Worm (Caenorhabditis elegans) whole organism, L4 larva: ENCODE results near the gene rps-25.

Experiments
- F37D6.2 ChIP-seq: sonication (generic microtip); optimal IDR thresholded peaks from 2 replicates; lab custom pipeline; 2016; ENCODE audit warnings: mild to moderate bottlenecking, missing genetic modification characterization, missing compliant biosample characterization
- Y105C5A.15 ChIP-seq: fragments of 200-800 bp; sonication (Bioruptor generic); IDR thresholded peaks from 2 replicates; pipeline ENCODE4 v1.3.6; 2022; ENCODE audit warnings: missing genetic modification characterization, missing compliant biosample characterization
- ZK546.5 ChIP-seq, 2 experiments: sonication (generic microtip); optimal IDR thresholded peaks; 2 replicates each; lab custom pipeline; 2017; ENCODE audit warnings: missing biosample characterization in 2 of 2, missing genetic modification characterization in 2 of 2
- aha-1 ChIP-seq: fragments of 150-350 bp; peaks from one replicate; lab custom pipeline; 2014; ENCODE audit warnings: missing biosample characterization, missing genetic modification characterization
- ceh-20 ChIP-seq: fragments of 200-800 bp; sonication (Bioruptor generic); IDR thresholded peaks from 2 replicates; pipeline ENCODE4 v1.3.6; 2022; ENCODE audit warnings: missing genetic modification reagents, missing genetic modification characterization, missing compliant biosample characterization
- ceh-28 ChIP-seq: fragments of 150-350 bp; optimal IDR thresholded peaks from 2 replicates; lab custom pipeline; 2014; ENCODE audit warnings: missing biosample characterization, missing genetic modification reagents, missing genetic modification characterization
- ceh-32 ChIP-seq: sonication (generic microtip); optimal IDR thresholded peaks from 2 replicates; lab custom pipeline; 2016; ENCODE audit warnings: mild to moderate bottlenecking, missing genetic modification characterization, missing compliant biosample characterization; ENCODE audit not compliant: poor library complexity
- ces-1 ChIP-seq: fragments of 150-350 bp; sonication (generic microtip); optimal IDR thresholded peaks from 4 replicates; lab custom pipeline; 2014; ENCODE audit warnings: missing biosample characterization, missing genetic modification reagents, missing genetic modification characterization
- ctbp-1 ChIP-seq: fragments of 200-800 bp; sonication (Bioruptor generic); IDR thresholded peaks from 2 replicates; pipeline ENCODE4 v1.3.6; 2022; ENCODE audit warnings: missing genetic modification reagents, missing genetic modification characterization, missing compliant biosample characterization
- daf-19 ChIP-seq: fragments of 200-800 bp; sonication (Bioruptor generic); conservative IDR thresholded peaks from 2 replicates; pipeline ENCODE4 v1.3.6; 2022; ENCODE audit warnings: missing genetic modification characterization, missing compliant biosample characterization
- dmd-8 ChIP-seq: fragments of 200-800 bp; sonication (Bioruptor generic); IDR thresholded peaks from 2 replicates; pipeline ENCODE4 v1.3.6; 2022; ENCODE audit warnings: missing genetic modification characterization, missing compliant biosample characterization
- dmd-9 ChIP-seq: fragments of 200-800 bp; sonication (Bioruptor generic); IDR thresholded peaks from 2 replicates; pipeline ENCODE4 v1.3.6; 2022; ENCODE audit warnings: missing genetic modification reagents, missing genetic modification characterization, missing compliant biosample characterization
- egl-43 ChIP-seq: fragments of 200-800 bp; sonication (Bioruptor generic); IDR thresholded peaks from 2 replicates; pipeline ENCODE4 v1.3.6; 2022; ENCODE audit warnings: missing genetic modification reagents, missing genetic modification characterization, missing compliant biosample characterization
- fkh-10 ChIP-seq: fragments of 150-350 bp; optimal IDR thresholded peaks from 2 replicates; lab custom pipeline; 2014; ENCODE audit warnings: missing biosample characterization, missing genetic modification reagents, missing genetic modification characterization
- fos-1 ChIP-seq: fragments of 150-350 bp; optimal IDR thresholded peaks from 2 replicates; lab custom pipeline; 2014; ENCODE audit warnings: missing biosample characterization, missing genetic modification characterization
- gei-8 ChIP-seq: fragments of 200-800 bp; sonication (Bioruptor generic); optimal IDR thresholded peaks from 2 replicates; lab custom pipeline; 2018; ENCODE audit warnings: mild to moderate bottlenecking, missing genetic modification characterization, missing compliant biosample characterization
- jun-1 ChIP-seq: fragments of 150-350 bp; optimal IDR thresholded peaks from 2 replicates; lab custom pipeline; 2014; ENCODE audit warnings: missing biosample characterization, missing genetic modification reagents, missing genetic modification characterization
- madf-5 ChIP-seq, 2 experiments: fragments of 200-800 bp; sonication (Bioruptor generic); IDR thresholded peaks; 2 replicates each; pipeline ENCODE4 v1.3.6; 2022; ENCODE audit warnings: missing compliant biosample characterization in 2 of 2, missing genetic modification characterization in 2 of 2
- mdl-1 ChIP-seq, 2 experiments: fragments of 150-350 bp in 1 of 2; sonication (generic microtip) in 1 of 2; optimal IDR thresholded peaks; 2 replicates each; lab custom pipeline; 2014 to 2017; ENCODE audit warnings: missing biosample characterization in 2 of 2, missing genetic modification characterization in 2 of 2
- mxl-3 ChIP-seq: fragments of 200-800 bp; sonication (Bioruptor generic); optimal IDR thresholded peaks from 2 replicates; lab custom pipeline; 2018; ENCODE audit warnings: mild to moderate bottlenecking, missing genetic modification characterization, missing compliant biosample characterization
- nhr-11 ChIP-seq: fragments of 150-350 bp; optimal IDR thresholded peaks from 2 replicates; lab custom pipeline; 2014; ENCODE audit warnings: missing biosample characterization, missing genetic modification characterization
- nhr-28 ChIP-seq: fragments of 150-350 bp; optimal IDR thresholded peaks from 2 replicates; lab custom pipeline; 2014; ENCODE audit warnings: missing biosample characterization, missing genetic modification characterization
- nhr-41 ChIP-seq: fragments of 200-800 bp; sonication (Bioruptor generic); IDR thresholded peaks from 2 replicates; pipeline ENCODE4 v1.3.6; 2022; ENCODE audit warnings: missing genetic modification reagents, missing genetic modification characterization, missing compliant biosample characterization
- nhr-42 ChIP-seq: fragments of 200-800 bp; sonication (Bioruptor generic); IDR thresholded peaks from 2 replicates; pipeline ENCODE4 v1.3.6; 2022; ENCODE audit warnings: missing genetic modification characterization, missing compliant biosample characterization
- pha-4 ChIP-seq, 2 experiments: fragments of 150-350 bp in 1 of 2; fragments of 200-800 bp in 1 of 2; sonication (Bioruptor generic) in 1 of 2; IDR thresholded peaks in 1 of 2; optimal IDR thresholded peaks in 1 of 2; 2 replicates each; pipeline versions ENCODE4 v1.3.6 to Lab custom; 2014 to 2022; ENCODE audit warnings: missing genetic modification characterization in 2 of 2, missing genetic modification reagents in 2 of 2, missing biosample characterization in 1 of 2, missing compliant biosample characterization in 1 of 2
- sdz-12 ChIP-seq: fragments of 200-800 bp; sonication (Bioruptor generic); optimal IDR thresholded peaks from 2 replicates; lab custom pipeline; 2018; ENCODE audit warnings: mild to moderate bottlenecking, missing genetic modification characterization, missing compliant biosample characterization
- set-16 ChIP-seq: fragments of 200-800 bp; sonication (Bioruptor generic); IDR thresholded peaks from 2 replicates; pipeline ENCODE4 v1.3.6; 2022; ENCODE audit warnings: missing genetic modification reagents, missing genetic modification characterization, missing compliant biosample characterization
- snpc-1.2 ChIP-seq: fragments of 200-800 bp; sonication (Bioruptor generic); IDR thresholded peaks from 2 replicates; pipeline ENCODE4 v1.3.6; 2022; ENCODE audit warnings: missing genetic modification reagents, missing genetic modification characterization, missing compliant biosample characterization
- unc-62 ChIP-seq, 3 experiments: fragments of 150-350 bp in 1 of 3; sonication (generic microtip); optimal IDR thresholded peaks in 2 of 3; peaks in 1 of 3; 1 replicate in 1 of 3; 2 replicates in 2 of 3; lab custom pipeline; 2014 to 2017; ENCODE audit warnings: missing biosample characterization in 3 of 3, missing genetic modification characterization in 3 of 3, missing genetic modification reagents in 3 of 3, missing genotype in 1 of 3
- zfp-3 ChIP-seq: fragments of 200-800 bp; sonication (Bioruptor generic); conservative IDR thresholded peaks from 2 replicates; pipeline ENCODE4 v1.3.6; 2022; ENCODE audit warnings: missing genetic modification reagents, missing genetic modification characterization, missing compliant biosample characterization
- zip-11 ChIP-seq: fragments of 200-800 bp; sonication (Bioruptor generic); IDR thresholded peaks from 2 replicates; pipeline ENCODE4 v1.3.6; 2022; ENCODE audit warnings: missing genetic modification characterization, missing compliant biosample characterization
- zip-2 ChIP-seq: fragments of 150-350 bp; optimal IDR thresholded peaks from 2 replicates; lab custom pipeline; 2014; ENCODE audit warnings: missing biosample characterization, missing genetic modification characterization
- ztf-7 ChIP-seq: fragments of 150-350 bp; optimal IDR thresholded peaks from 2 replicates; lab custom pipeline; 2014; ENCODE audit warnings: missing biosample characterization, missing genetic modification characterization

rps-25 gene

ce11 chrIV:5928957-5929356 lies 18.4 kb downstream of the rps-25 start:
- TF ChIP-seq unc-62 (GFP tag; optimal IDR thresholded peaks at IDR 0.05 in 1 of 2; lab: Kevin White, UChicago) (peak in 1 of 2 experiments; percentile 1), unc-62 (tag; optimal IDR thresholded peaks at IDR 0.05; lab: Kevin White, UChicago) (no peak), mdl-1 (tag; optimal IDR thresholded peaks at IDR 0.05; lab: Kevin White, UChicago) (no peak)

ce11 chrIV:5927805-5928204 lies 19.6 kb downstream of the rps-25 start:
- TF ChIP-seq pha-4 (GFP tag; IDR thresholded peaks at IDR 0.05; lab: Robert Waterston, UW) (no peak), pha-4 (tag; optimal IDR thresholded peaks at IDR 0.05; lab: Kevin White, UChicago) (no peak), Y105C5A.15 (no peak), ces-1 (peak; percentile 51), ZK546.5 (tag; optimal IDR thresholded peaks at IDR 0.05; lab: Kevin White, UChicago) (no peak), nhr-41 (GFP tag; lab: Robert Waterston, UW) (no peak), unc-62 (GFP tag; optimal IDR thresholded peaks at IDR 0.05 in 1 of 2; lab: Kevin White, UChicago) (peak in 1 of 2 experiments; percentile 54), unc-62 (tag; optimal IDR thresholded peaks at IDR 0.05; lab: Kevin White, UChicago) (no peak)

- peak; percentile 8 for TF ChIP-seq nhr-28 (tag; lab: Kevin White, UChicago)
- peak; percentile 44 for TF ChIP-seq mxl-3 (GFP tag; lab: Kevin White, UChicago)
- no peak for TF ChIP-seq ceh-20 (GFP tag; lab: Robert Waterston, UW)
- TF ChIP-seq aha-1 = peak; percentile 85
Measured at ce11 chrIV:5926643-5927042, 20.8 kb downstream of the rps-25 start.

- TF ChIP-seq egl-43 (GFP tag; lab: Robert Waterston, UW) (no peak), mdl-1 (tag; optimal IDR thresholded peaks at IDR 0.05; lab: Kevin White, UChicago) (no peak), ztf-7 (no peak), fos-1 (tag; lab: Kevin White, UChicago) (no peak), nhr-28 (tag; lab: Kevin White, UChicago) (no peak)
Measured at ce11 chrIV:5924241-5924640, 23.2 kb downstream of the rps-25 start.

- TF ChIP-seq unc-62 (GFP tag; optimal IDR thresholded peaks at IDR 0.05 in 1 of 2; lab: Kevin White, UChicago) = peak in 1 of 2 experiments; percentile 90
- TF ChIP-seq unc-62 (tag; optimal IDR thresholded peaks at IDR 0.05; lab: Kevin White, UChicago) = no peak
- no peak for TF ChIP-seq F37D6.2 (tag; lab: Kevin White, UChicago)
Measured at ce11 chrIV:5923112-5923511, 24.3 kb downstream of the rps-25 start.

ce11 chrIV:5917026-5917425 lies 30.4 kb downstream of the rps-25 start, which contains the start of gene dhhc-13:
TSS of gene dhhc-13 (plus strand) at chrIV:5917326.
- TF ChIP-seq dmd-9 (GFP tag; lab: Robert Waterston, UW) = no peak
- TF ChIP-seq ceh-28 (tag; lab: Kevin White, UChicago) = peak; percentile 71

- TF ChIP-seq set-16 (GFP tag; lab: Robert Waterston, UW) (no peak), ces-1 (peak; percentile 64), nhr-11 (tag; lab: Kevin White, UChicago) (no peak), aha-1 (peak; percentile 66), fkh-10 (GFP tag; lab: Kevin White, UChicago) (peak; percentile 90), ZK546.5 (tag; optimal IDR thresholded peaks at IDR 0.05; lab: Kevin White, UChicago) (no peak), zfp-3 (no peak)
Measured at ce11 chrIV:5915152-5915551, 32.3 kb downstream of the rps-25 start.

- TF ChIP-seq nhr-42 (no peak), daf-19 (no peak), jun-1 (tag; lab: Kevin White, UChicago) (no peak), ceh-32 (no peak), F37D6.2 (tag; lab: Kevin White, UChicago) (no peak), snpc-1.2 (GFP tag; lab: Robert Waterston, UW) (no peak), ceh-28 (tag; lab: Kevin White, UChicago) (no peak), madf-5 (GFP tag; IDR thresholded peaks at IDR 0.05; lab: Robert Waterston, UW) (no peak), dmd-8 (GFP tag; lab: Robert Waterston, UW) (no peak), zip-11 (GFP tag; lab: Robert Waterston, UW) (no peak), mxl-3 (GFP tag; lab: Kevin White, UChicago) (no peak), gei-8 (GFP tag; lab: Kevin White, UChicago) (no peak), egl-43 (GFP tag; lab: Robert Waterston, UW) (no peak), zip-2 (tag; lab: Kevin White, UChicago) (no peak), ctbp-1 (GFP tag; lab: Robert Waterston, UW) (no peak), sdz-12 (GFP tag; lab: Kevin White, UChicago) (no peak)
Measured at ce11 chrIV:5903305-5903778, 44.1 kb downstream of the rps-25 start, which contains the start of gene H04M03.12. TSS of gene H04M03.12 (minus strand) at chrIV:5903355.
